Fruit fly (Drosophila melanogaster) whole organism, embryonic: ENCODE data around the gene HP5.

Experiments used
- Bdp1 ChIP-seq: fragments of 200-800 bp; sonication (Bioruptor generic); optimal IDR thresholded peaks from 3 replicates; lab custom pipeline; 2016; ENCODE audit warnings: missing biosample characterization, missing genetic modification characterization
- CG10267 ChIP-seq: fragments of 200-800 bp; sonication (Bioruptor generic); optimal IDR thresholded peaks from 2 replicates; lab custom pipeline; 2018; ENCODE audit warnings: missing biosample characterization, mild to moderate bottlenecking, missing genetic modification characterization, moderate library complexity
- CG10565 ChIP-seq: fragments of 200-800 bp; sonication (Bioruptor generic); optimal IDR thresholded peaks from 3 replicates; lab custom pipeline; 2016; ENCODE audit warnings: missing biosample characterization, mild to moderate bottlenecking, missing genetic modification characterization
- CG11695 ChIP-seq: fragments of 200-800 bp; sonication (Bioruptor generic); IDR thresholded peaks from 3 replicates; pipeline ENCODE4 v1.3.6; 2022; ENCODE audit warnings: missing biosample characterization, missing genetic modification characterization
- CG11723 ChIP-seq: fragments of 200-800 bp; sonication (Bioruptor generic); optimal IDR thresholded peaks from 2 replicates; lab custom pipeline; 2017; ENCODE audit warnings: missing biosample characterization, mild to moderate bottlenecking, missing genetic modification characterization
- CG13296 ChIP-seq: fragments of 200-800 bp; sonication (Bioruptor generic); optimal IDR thresholded peaks from 3 replicates; lab custom pipeline; 2018; ENCODE audit warnings: missing biosample characterization, mild to moderate bottlenecking, missing genetic modification characterization
- CG13424 ChIP-seq: fragments of 200-800 bp; sonication (Bioruptor generic); optimal IDR thresholded peaks from 2 replicates; lab custom pipeline; 2019; ENCODE audit warnings: missing biosample characterization, mild to moderate bottlenecking, missing genetic modification characterization, moderate library complexity
- CG15073 ChIP-seq: fragments of 200-800 bp; sonication (Bioruptor generic); optimal IDR thresholded peaks from 2 replicates; lab custom pipeline; 2016; ENCODE audit warnings: missing biosample characterization, missing genetic modification characterization
- CG18011 ChIP-seq: fragments of 200-800 bp; sonication (Bioruptor generic); optimal IDR thresholded peaks from 2 replicates; lab custom pipeline; 2017; ENCODE audit warnings: missing biosample characterization, missing genetic modification characterization, mild to moderate bottlenecking, moderate library complexity, missing genotype
- CG1832 ChIP-seq: fragments of 200-800 bp; sonication (Bioruptor generic); optimal IDR thresholded peaks from 2 replicates; lab custom pipeline; 2017; ENCODE audit warnings: missing biosample characterization, mild to moderate bottlenecking, missing genetic modification characterization, inconsistent platforms
- CG2199 ChIP-seq: fragments of 200-800 bp; sonication (Bioruptor generic); IDR thresholded peaks from 3 replicates; pipeline ENCODE4 v1.3.6; 2022; ENCODE audit warnings: missing biosample characterization, missing genetic modification characterization
- CG3065 ChIP-seq: fragments of 200-800 bp; sonication (Bioruptor generic); optimal IDR thresholded peaks from 2 replicates; lab custom pipeline; 2016; ENCODE audit warnings: missing biosample characterization, missing genetic modification characterization
- CG31365 ChIP-seq: fragments of 200-800 bp; sonication (Bioruptor generic); optimal IDR thresholded peaks from 2 replicates; lab custom pipeline; 2018; ENCODE audit warnings: missing biosample characterization, mild to moderate bottlenecking, missing genetic modification characterization
- CG31388 ChIP-seq: fragments of 200-800 bp; sonication (Bioruptor generic); optimal IDR thresholded peaks from 2 replicates; lab custom pipeline; 2016; ENCODE audit warnings: missing biosample characterization, missing genetic modification characterization
- CG4820 ChIP-seq: fragments of 200-800 bp; sonication (Bioruptor generic); optimal IDR thresholded peaks from 3 replicates; lab custom pipeline; 2016; ENCODE audit warnings: missing biosample characterization, missing genetic modification characterization
- CG6689 ChIP-seq: fragments of 200-800 bp; sonication (Bioruptor generic); IDR thresholded peaks from 2 replicates; pipeline ENCODE4 v1.3.6; 2022; ENCODE audit warnings: missing biosample characterization, missing genetic modification characterization
- CG6791 ChIP-seq: fragments of 200-800 bp; sonication (Bioruptor generic); IDR thresholded peaks from 3 replicates; pipeline ENCODE4 v1.3.6; 2022; ENCODE audit warnings: missing biosample characterization, missing genetic modification characterization; ENCODE audit not compliant: partially characterized antibody
- CG7928 ChIP-seq: fragments of 200-800 bp; sonication (Bioruptor generic); optimal IDR thresholded peaks from 2 replicates; lab custom pipeline; 2017; ENCODE audit warnings: missing biosample characterization, mild to moderate bottlenecking, missing genetic modification characterization
- CG8924 ChIP-seq: fragments of 200-800 bp; optimal IDR thresholded peaks from 3 replicates; lab custom pipeline; 2019; ENCODE audit warnings: missing biosample characterization, mild to moderate bottlenecking, missing genetic modification characterization, moderate library complexity
- CG8944 ChIP-seq: fragments of 200-800 bp; sonication (Bioruptor generic); optimal IDR thresholded peaks from 3 replicates; lab custom pipeline; 2016; ENCODE audit warnings: missing biosample characterization, missing genetic modification characterization
- Dek ChIP-seq: fragments of 200-800 bp; sonication (Bioruptor generic); optimal IDR thresholded peaks from 3 replicates; lab custom pipeline; 2019; ENCODE audit warnings: missing biosample characterization, mild to moderate bottlenecking, missing genetic modification characterization, moderate library complexity
- Ets65A ChIP-seq: fragments of 200-800 bp; sonication (Bioruptor generic); peaks from one replicate; lab custom pipeline; 2016; ENCODE audit warnings: missing biosample characterization, missing genetic modification characterization
- Hr78 ChIP-seq, 2 experiments: fragments of 200-800 bp in 1 of 2; fragments of >200 bp in 1 of 2; sonication (Bioruptor generic) in 1 of 2; optimal IDR thresholded peaks; 2 replicates each; lab custom pipeline; 2017 to 2019; ENCODE audit warnings: missing biosample characterization in 2 of 2, missing genetic modification characterization in 2 of 2, mild to moderate bottlenecking in 1 of 2, moderate library complexity in 1 of 2
- Jarid2 ChIP-seq: fragments of 200-800 bp; sonication (Bioruptor generic); optimal IDR thresholded peaks from 3 replicates; lab custom pipeline; 2017; ENCODE audit warnings: mild to moderate bottlenecking, missing biosample characterization, missing genetic modification reagents, missing genetic modification characterization
- NC2β ChIP-seq: fragments of 200-800 bp; sonication (Bioruptor generic); optimal IDR thresholded peaks from 2 replicates; lab custom pipeline; 2016; ENCODE audit warnings: missing biosample characterization, missing genetic modification characterization
- NK7.1 ChIP-seq: fragments of 200-800 bp; sonication (Bioruptor generic); optimal IDR thresholded peaks from 3 replicates; lab custom pipeline; 2016; ENCODE audit warnings: missing biosample characterization, missing genetic modification characterization
- Pdp1 ChIP-seq, 2 experiments: fragments of 200-800 bp; sonication (Bioruptor generic); optimal IDR thresholded peaks; 3 replicates each; lab custom pipeline; 2016; ENCODE audit warnings: missing biosample characterization in 2 of 2, missing genetic modification characterization in 2 of 2, mild to moderate bottlenecking in 1 of 2, moderate library complexity in 1 of 2
- Ptx1 ChIP-seq: fragments of 200-800 bp; sonication (Bioruptor generic); IDR thresholded peaks from 2 replicates; pipeline ENCODE4 v1.3.6; 2022; ENCODE audit warnings: missing biosample characterization, missing genetic modification characterization
- Sox100B ChIP-seq: fragments of 200-800 bp; sonication (Bioruptor generic); optimal IDR thresholded peaks from 3 replicates; lab custom pipeline; 2018; ENCODE audit warnings: missing biosample characterization, mild to moderate bottlenecking, missing genetic modification characterization
- Spps ChIP-seq: fragments of 200-800 bp; sonication (Bioruptor generic); optimal IDR thresholded peaks from 2 replicates; lab custom pipeline; 2018; ENCODE audit warnings: missing biosample characterization, mild to moderate bottlenecking, missing genetic modification characterization
- Sry-β ChIP-seq: fragments of 200-800 bp; sonication (Bioruptor generic); optimal IDR thresholded peaks from 2 replicates; lab custom pipeline; 2018; ENCODE audit warnings: missing biosample characterization, mild to moderate bottlenecking, missing genetic modification characterization, moderate library complexity
- Trl ChIP-seq, 3 experiments: fragments of >200 bp in 2 of 3; fragments of 200-800 bp in 1 of 3; sonication (Bioruptor generic) in 1 of 3; optimal IDR thresholded peaks; 2 replicates in 1 of 3; 3 replicates in 2 of 3; lab custom pipeline; 2016 to 2017; ENCODE audit warnings: missing biosample characterization in 1 of 3, missing genetic modification characterization in 1 of 3
- amos ChIP-seq: fragments of 200-800 bp; sonication (Bioruptor generic); IDR thresholded peaks from 2 replicates; pipeline ENCODE4 v1.3.6; 2022; ENCODE audit warnings: missing biosample characterization, missing genetic modification characterization; ENCODE audit not compliant: partially characterized antibody
- chinmo ChIP-seq: fragments of 200-800 bp; sonication (Bioruptor generic); IDR thresholded peaks from 4 replicates; pipeline ENCODE4 v1.3.6; 2022; ENCODE audit warnings: missing biosample characterization, missing genetic modification characterization; ENCODE audit not compliant: partially characterized antibody
- chm ChIP-seq: fragments of 200-800 bp; sonication (Bioruptor generic); IDR thresholded peaks from 2 replicates; pipeline ENCODE4 v1.3.6; 2022; ENCODE audit warnings: missing biosample characterization, missing genetic modification characterization
- dimm ChIP-seq: fragments of 200-800 bp; sonication (Bioruptor generic); IDR thresholded peaks from 2 replicates; pipeline ENCODE4 v1.3.6; 2022; ENCODE audit warnings: missing biosample characterization, missing genetic modification characterization
- esg ChIP-seq: fragments of 200-800 bp; sonication (Bioruptor generic); conservative IDR thresholded peaks from 2 replicates; pipeline ENCODE4 v1.3.6; 2022; ENCODE audit warnings: missing biosample characterization, missing genetic modification characterization
- gcm2 ChIP-seq: fragments of 200-800 bp; sonication (Bioruptor generic); optimal IDR thresholded peaks from 2 replicates; lab custom pipeline; 2016; ENCODE audit warnings: missing biosample characterization, missing genetic modification characterization
- gsb ChIP-seq: fragments of 200-800 bp; sonication (Bioruptor generic); IDR thresholded peaks from 2 replicates; pipeline ENCODE4 v1.3.6; 2022; ENCODE audit warnings: missing biosample characterization, missing genetic modification characterization
- hb ChIP-seq: fragments of 200-800 bp; sonication (Bioruptor generic); IDR thresholded peaks from 3 replicates; pipeline ENCODE4 v1.3.6; 2022; ENCODE audit warnings: missing biosample characterization, missing genetic modification characterization; ENCODE audit not compliant: partially characterized antibody
- kni ChIP-seq: fragments of 200-800 bp; sonication (Bioruptor generic); optimal IDR thresholded peaks from 3 replicates; lab custom pipeline; 2017; ENCODE audit warnings: mild to moderate bottlenecking, missing biosample characterization, missing genetic modification reagents, missing genetic modification characterization
- lab ChIP-seq: fragments of 200-800 bp; sonication (Bioruptor generic); optimal IDR thresholded peaks from 3 replicates; lab custom pipeline; 2017; ENCODE audit warnings: missing biosample characterization, missing genetic modification characterization, mild to moderate bottlenecking, moderate library complexity, missing genetic modification reagents
- mam ChIP-seq: fragments of 200-800 bp; sonication (Bioruptor generic); optimal IDR thresholded peaks from 3 replicates; lab custom pipeline; 2016; ENCODE audit warnings: missing biosample characterization, missing genetic modification characterization
- pb ChIP-seq: fragments of 200-800 bp; sonication (Bioruptor generic); optimal IDR thresholded peaks from 3 replicates; lab custom pipeline; 2016; ENCODE audit warnings: missing biosample characterization, missing genetic modification characterization
- pho ChIP-seq: fragments of 200-800 bp; sonication (Bioruptor generic); optimal IDR thresholded peaks from 2 replicates; lab custom pipeline; 2016; ENCODE audit warnings: missing biosample characterization, missing genetic modification characterization
- psq ChIP-seq: fragments of 200-800 bp; sonication (Bioruptor generic); optimal IDR thresholded peaks from 2 replicates; lab custom pipeline; 2017; ENCODE audit warnings: missing biosample characterization, missing genetic modification characterization
- sens ChIP-seq: fragments of 200-800 bp; sonication (Bioruptor generic); peaks from one replicate; lab custom pipeline; 2016; ENCODE audit warnings: missing biosample characterization, missing genetic modification characterization
- yki ChIP-seq: fragments of >200 bp; optimal IDR thresholded peaks from 3 replicates; lab custom pipeline; 2018
- zfh1 ChIP-seq: fragments of 200-800 bp; sonication (Bioruptor generic); IDR thresholded peaks from 3 replicates; pipeline ENCODE4 v1.3.6; 2022; ENCODE audit warnings: missing biosample characterization, missing genetic modification characterization

The HP5 gene

DNA sequence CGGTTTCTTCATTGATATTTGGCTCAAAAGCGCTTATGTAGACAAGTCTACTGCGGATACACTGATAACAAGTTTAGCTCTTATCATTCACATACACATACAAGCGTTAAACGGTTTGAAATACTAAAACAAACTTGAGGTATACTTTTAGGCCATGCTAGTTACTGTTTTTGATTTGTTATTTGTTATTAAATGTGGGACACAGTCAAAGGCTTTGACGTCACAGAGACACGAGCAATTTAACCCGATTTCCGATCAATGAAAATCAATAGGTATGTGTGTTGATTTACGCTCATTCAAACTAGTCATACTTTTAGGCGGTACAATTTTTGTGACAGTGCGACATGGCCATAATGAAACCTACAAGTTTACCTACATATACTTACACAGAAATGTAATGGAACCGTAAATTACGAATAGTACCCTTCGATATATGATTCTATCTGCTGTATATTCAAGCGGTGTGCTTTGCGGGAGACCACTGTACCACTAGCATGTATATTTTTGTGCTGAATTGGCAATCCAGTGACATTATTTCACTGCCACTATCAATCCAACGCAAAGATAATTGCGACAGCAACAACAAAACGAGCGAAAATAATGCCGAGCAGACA lies 7.7 kb upstream of the HP5 start (continued):
- TF ChIP-seq Pdp1 (GFP tag; optimal IDR thresholded peaks at IDR 0.05; lab: Kevin White, UChicago): peak; percentile 44 to 64
- TF ChIP-seq CG10267 (tag; lab: Kevin White, UChicago): peak; percentile 12
- peak; percentile 84 for TF ChIP-seq pho (GFP tag; lab: Kevin White, UChicago)
- TF ChIP-seq CG11723 (GFP tag; lab: Kevin White, UChicago): no peak
- TF ChIP-seq Trl (optimal IDR thresholded peaks at IDR 0.05; lab: Kevin White, UChicago): no peak
- peak; percentile 45 for TF ChIP-seq Trl (GFP tag; optimal IDR thresholded peaks at IDR 0.05; lab: Kevin White, UChicago)
- peak; percentile 35 for TF ChIP-seq Bdp1 (GFP tag; lab: Kevin White, UChicago)
- peak; percentile 11; the same call in 1 of the 2 replicates for TF ChIP-seq amos (GFP tag; lab: Robert Waterston, UW)
- TF ChIP-seq CG2199 (GFP tag; lab: Robert Waterston, UW): no peak
- TF ChIP-seq dimm (GFP tag; lab: Robert Waterston, UW): no peak
- TF ChIP-seq CG3065 (GFP tag; lab: Kevin White, UChicago): peak; percentile 3
- peak; percentile 92 for TF ChIP-seq sens
- TF ChIP-seq zfh1: peak; percentile 70; the same call in 2 of the 3 replicates
- no peak for TF ChIP-seq CG31388
- TF ChIP-seq CG10565 (GFP tag; lab: Kevin White, UChicago): no peak
- TF ChIP-seq NK7.1 (GFP tag; lab: Kevin White, UChicago): peak; percentile 68
- TF ChIP-seq Spps (tag; lab: Kevin White, UChicago): no peak
- peak; percentile 69 for TF ChIP-seq CG13424 (tag; lab: Kevin White, UChicago)
- TF ChIP-seq Sry-β (GFP tag; lab: Kevin White, UChicago): no peak
- TF ChIP-seq Ets65A (GFP tag; lab: Kevin White, UChicago): peak; percentile 95
- peak; percentile 92 for TF ChIP-seq lab
- peak; percentile 73; the same call in 2 of the 3 replicates for TF ChIP-seq CG11695 (GFP tag; lab: Robert Waterston, UW)
- TF ChIP-seq NC2β (GFP tag; lab: Kevin White, UChicago): no peak
- TF ChIP-seq CG8944 (GFP tag; lab: Kevin White, UChicago): peak; percentile 71
- peak; percentile 94 for TF ChIP-seq mam (GFP tag; lab: Kevin White, UChicago)
- peak in 1 of 2 experiments; percentile 32 for TF ChIP-seq Hr78 (GFP tag; optimal IDR thresholded peaks at IDR 0.05; lab: Kevin White, UChicago)
- 0 out of 4 replicates have a peak, but pooled peaks have one; percentile 57 for TF ChIP-seq chinmo (GFP tag; lab: Robert Waterston, UW)
- TF ChIP-seq pb: peak; percentile 63
- no peak for TF ChIP-seq CG6791 (GFP tag; lab: Robert Waterston, UW)
- peak; percentile 85 for TF ChIP-seq Ptx1 (GFP tag; lab: Robert Waterston, UW)
- peak; percentile 73 for TF ChIP-seq chm (GFP tag; lab: Robert Waterston, UW)
- TF ChIP-seq Jarid2: no peak
- peak; percentile 23 for TF ChIP-seq CG18011 (GFP tag; lab: Kevin White, UChicago)
- TF ChIP-seq esg: peak; percentile 77
- TF ChIP-seq gsb (GFP tag; lab: Robert Waterston, UW): peak; percentile 72
- TF ChIP-seq CG31365 (tag; lab: Kevin White, UChicago): peak; percentile 39
- no peak for TF ChIP-seq yki (lab: Kevin White, UChicago)
- TF ChIP-seq CG13296 (GFP tag; lab: Kevin White, UChicago): peak; percentile 68
- TF ChIP-seq Dek (tag; lab: Kevin White, UChicago): peak; percentile 80
- no peak for TF ChIP-seq kni
- TF ChIP-seq CG8924 (tag; lab: Kevin White, UChicago): peak; percentile 70
- TF ChIP-seq CG7928 (GFP tag; lab: Kevin White, UChicago): peak; percentile 56
- peak; percentile 48 for TF ChIP-seq gcm2 (GFP tag; lab: Kevin White, UChicago)
- peak; percentile 22 for TF ChIP-seq Sox100B (GFP tag; lab: Kevin White, UChicago)
- peak; percentile 62 for TF ChIP-seq CG6689 (GFP tag; lab: Robert Waterston, UW)
- no peak for TF ChIP-seq hb (GFP tag; lab: Robert Waterston, UW)
- no peak for TF ChIP-seq CG1832
- TF ChIP-seq CG4820: peak; percentile 41
- no peak for TF ChIP-seq psq
- TF ChIP-seq CG15073 (GFP tag; lab: Kevin White, UChicago): no peak
